Worm (Caenorhabditis elegans) whole organism, L4 larva: ENCODE data around the gene cdc-50.B.

Source experiments
- F10B5.3 ChIP-seq: sonication (generic microtip); optimal IDR thresholded peaks from 2 replicates; lab custom pipeline; 2016; ENCODE audit warnings: mild to moderate bottlenecking, missing genetic modification characterization, missing compliant biosample characterization
- F44E2.7 ChIP-seq: fragments of 200-800 bp; sonication (Bioruptor generic); IDR thresholded peaks from 2 replicates; pipeline ENCODE4 v2.1.2; 2022; ENCODE audit warnings: missing genetic modification characterization, missing compliant biosample characterization
- F49E8.2 ChIP-seq: sonication (generic microtip); optimal IDR thresholded peaks from 2 replicates; lab custom pipeline; 2016; ENCODE audit warnings: missing compliant biosample characterization, mild to moderate bottlenecking, missing genetic modification characterization, borderline replicate concordance
- T20F7.1 ChIP-seq: fragments of 200-800 bp; sonication (Bioruptor generic); optimal IDR thresholded peaks from 2 replicates; lab custom pipeline; 2018; ENCODE audit warnings: mild to moderate bottlenecking, missing genetic modification characterization, missing compliant biosample characterization
- T26A8.4 ChIP-seq: fragments of 200-800 bp; sonication (Bioruptor generic); IDR thresholded peaks from 2 replicates; pipeline ENCODE4 v1.3.6; 2022; ENCODE audit warnings: missing genetic modification characterization, missing compliant biosample characterization
- Y105C5A.15 ChIP-seq: fragments of 200-800 bp; sonication (Bioruptor generic); IDR thresholded peaks from 2 replicates; pipeline ENCODE4 v1.3.6; 2022; ENCODE audit warnings: missing genetic modification characterization, missing compliant biosample characterization
- Y75B8A.6 ChIP-seq: fragments of 200-800 bp; sonication (Bioruptor generic); IDR thresholded peaks from 2 replicates; pipeline ENCODE4 v1.3.6; 2022; ENCODE audit warnings: missing genetic modification reagents, missing genetic modification characterization, missing compliant biosample characterization
- aha-1 ChIP-seq: fragments of 150-350 bp; peaks from one replicate; lab custom pipeline; 2014; ENCODE audit warnings: missing biosample characterization, missing genetic modification characterization
- arid-1 ChIP-seq: fragments of 200-800 bp; sonication (Bioruptor generic); conservative IDR thresholded peaks from 2 replicates; pipeline ENCODE4 v1.3.6; 2022; ENCODE audit warnings: missing genetic modification reagents, missing genetic modification characterization, missing compliant biosample characterization
- cey-2 ChIP-seq: sonication (generic microtip); optimal IDR thresholded peaks from 3 replicates; lab custom pipeline; 2017; ENCODE audit warnings: missing genetic modification characterization, mild to moderate bottlenecking, missing compliant biosample characterization, antibody characterized with exemption, borderline replicate concordance; ENCODE audit not compliant: insufficient read depth
- ctbp-1 ChIP-seq: fragments of 200-800 bp; sonication (Bioruptor generic); IDR thresholded peaks from 2 replicates; pipeline ENCODE4 v1.3.6; 2022; ENCODE audit warnings: missing genetic modification reagents, missing genetic modification characterization, missing compliant biosample characterization
- daf-16 ChIP-seq, 3 experiments: sonication (generic microtip); optimal IDR thresholded peaks; 2 replicates each; lab custom pipeline; 2016 to 2017; ENCODE audit warnings: missing genetic modification characterization in 3 of 3, missing genetic modification reagents in 3 of 3, mild to moderate bottlenecking in 2 of 3, missing compliant biosample characterization in 2 of 3, missing biosample characterization in 1 of 3, moderate library complexity in 1 of 3
- dmd-6 ChIP-seq: fragments of 200-800 bp; sonication (Bioruptor generic); IDR thresholded peaks from 2 replicates; pipeline ENCODE4 v1.3.6; 2022; ENCODE audit warnings: missing genetic modification reagents, missing genetic modification characterization, missing compliant biosample characterization
- dmd-8 ChIP-seq: fragments of 200-800 bp; sonication (Bioruptor generic); IDR thresholded peaks from 2 replicates; pipeline ENCODE4 v1.3.6; 2022; ENCODE audit warnings: missing genetic modification characterization, missing compliant biosample characterization
- dmd-9 ChIP-seq: fragments of 200-800 bp; sonication (Bioruptor generic); IDR thresholded peaks from 2 replicates; pipeline ENCODE4 v1.3.6; 2022; ENCODE audit warnings: missing genetic modification reagents, missing genetic modification characterization, missing compliant biosample characterization
- dpl-1 ChIP-seq: fragments of 150-350 bp; optimal IDR thresholded peaks from 2 replicates; lab custom pipeline; 2014; ENCODE audit warnings: missing biosample characterization, missing genetic modification reagents, missing genetic modification characterization
- duxl-1 ChIP-seq: sonication (generic microtip); optimal IDR thresholded peaks from 2 replicates; lab custom pipeline; 2016; ENCODE audit warnings: mild to moderate bottlenecking, missing genetic modification characterization, moderate library complexity, missing compliant biosample characterization; ENCODE audit not compliant: poor library complexity
- dve-1 ChIP-seq: sonication (generic microtip); optimal IDR thresholded peaks from 2 replicates; lab custom pipeline; 2017; ENCODE audit warnings: antibody characterized with exemption, mild to moderate bottlenecking, missing genetic modification characterization, missing compliant biosample characterization; ENCODE audit not compliant: insufficient read depth
- fos-1 ChIP-seq: fragments of 150-350 bp; optimal IDR thresholded peaks from 2 replicates; lab custom pipeline; 2014; ENCODE audit warnings: missing biosample characterization, missing genetic modification characterization
- hif-1 ChIP-seq, 2 experiments: sonication (generic microtip); optimal IDR thresholded peaks; 2 replicates each; lab custom pipeline; 2016 to 2017; ENCODE audit warnings: missing compliant biosample characterization in 2 of 2, missing genetic modification characterization in 2 of 2, missing genetic modification reagents in 2 of 2, missing genotype in 2 of 2, mild to moderate bottlenecking in 1 of 2
- hmg-1.1 ChIP-seq: fragments of 200-800 bp; sonication (Bioruptor generic); IDR thresholded peaks from 2 replicates; pipeline ENCODE4 v1.3.6; 2022; ENCODE audit warnings: missing genetic modification reagents, missing genetic modification characterization, missing compliant biosample characterization
- lin-13 ChIP-seq: fragments of 150-350 bp; optimal IDR thresholded peaks from 2 replicates; lab custom pipeline; 2014; ENCODE audit warnings: missing biosample characterization, missing genetic modification reagents, missing genetic modification characterization
- lin-29 ChIP-seq: fragments of 200-800 bp; sonication (Bioruptor generic); IDR thresholded peaks from 2 replicates; pipeline ENCODE4 v1.3.6; 2022; ENCODE audit warnings: missing genetic modification reagents, missing genetic modification characterization, missing compliant biosample characterization
- lin-38 ChIP-seq: fragments of 200-800 bp; sonication (Bioruptor generic); IDR thresholded peaks from 2 replicates; pipeline ENCODE4 v1.3.6; 2022; ENCODE audit warnings: missing genetic modification reagents, missing genetic modification characterization, missing compliant biosample characterization
- madf-5 ChIP-seq, 2 experiments: fragments of 200-800 bp; sonication (Bioruptor generic); IDR thresholded peaks; 2 replicates each; pipeline ENCODE4 v1.3.6; 2022; ENCODE audit warnings: missing compliant biosample characterization in 2 of 2, missing genetic modification characterization in 2 of 2
- mdt-29 ChIP-seq: fragments of 200-800 bp; sonication (Bioruptor generic); IDR thresholded peaks from 2 replicates; pipeline ENCODE4 v1.3.6; 2022; ENCODE audit warnings: missing genetic modification reagents, missing genetic modification characterization, missing compliant biosample characterization
- mxl-2 ChIP-seq: fragments of 200-800 bp; sonication (Bioruptor generic); conservative IDR thresholded peaks from 2 replicates; pipeline ENCODE4 v1.3.6; 2022; ENCODE audit warnings: missing genetic modification reagents, missing genetic modification characterization, missing compliant biosample characterization
- nhr-11 ChIP-seq: fragments of 150-350 bp; optimal IDR thresholded peaks from 2 replicates; lab custom pipeline; 2014; ENCODE audit warnings: missing biosample characterization, missing genetic modification characterization
- nhr-25 ChIP-seq: sonication (generic microtip); optimal IDR thresholded peaks from 2 replicates; lab custom pipeline; 2017; ENCODE audit warnings: missing genetic modification characterization, mild to moderate bottlenecking, missing compliant biosample characterization, antibody characterized with exemption, moderate library complexity, borderline replicate concordance; ENCODE audit not compliant: insufficient read depth
- nhr-28 ChIP-seq: fragments of 150-350 bp; optimal IDR thresholded peaks from 2 replicates; lab custom pipeline; 2014; ENCODE audit warnings: missing biosample characterization, missing genetic modification characterization
- nhr-77 ChIP-seq: fragments of 150-350 bp; optimal IDR thresholded peaks from 2 replicates; lab custom pipeline; 2014; ENCODE audit warnings: missing biosample characterization, missing genetic modification characterization
- rbr-2 ChIP-seq: sonication (generic microtip); optimal IDR thresholded peaks from 2 replicates; lab custom pipeline; 2016; ENCODE audit warnings: missing genotype, missing genetic modification characterization, missing compliant biosample characterization
- saeg-2 ChIP-seq: fragments of 200-800 bp; sonication (Bioruptor generic); IDR thresholded peaks from 2 replicates; pipeline ENCODE4 v1.3.6; 2022; ENCODE audit warnings: missing genetic modification reagents, missing genetic modification characterization, missing compliant biosample characterization
- set-16 ChIP-seq: fragments of 200-800 bp; sonication (Bioruptor generic); IDR thresholded peaks from 2 replicates; pipeline ENCODE4 v1.3.6; 2022; ENCODE audit warnings: missing genetic modification reagents, missing genetic modification characterization, missing compliant biosample characterization
- spr-1 ChIP-seq: sonication (generic microtip); optimal IDR thresholded peaks from 2 replicates; lab custom pipeline; 2016; ENCODE audit warnings: mild to moderate bottlenecking, missing genetic modification characterization, missing compliant biosample characterization
- spr-3 ChIP-seq: fragments of 200-800 bp; sonication (Bioruptor generic); optimal IDR thresholded peaks from 2 replicates; lab custom pipeline; 2018; ENCODE audit warnings: mild to moderate bottlenecking, missing genetic modification characterization, missing compliant biosample characterization
- unc-130 ChIP-seq: sonication (generic microtip); optimal IDR thresholded peaks from 2 replicates; lab custom pipeline; 2016; ENCODE audit warnings: missing genetic modification reagents, missing genetic modification characterization, missing compliant biosample characterization
- unc-39 ChIP-seq: sonication (generic microtip); optimal IDR thresholded peaks from 2 replicates; lab custom pipeline; 2017; ENCODE audit warnings: missing biosample characterization, missing genetic modification characterization
- vab-7 ChIP-seq: fragments of 200-800 bp; sonication (Bioruptor generic); IDR thresholded peaks from 2 replicates; pipeline ENCODE4 v1.3.6; 2022; ENCODE audit warnings: missing genetic modification reagents, missing genetic modification characterization, missing compliant biosample characterization
- zag-1 ChIP-seq: fragments of 150-350 bp; optimal IDR thresholded peaks from 2 replicates; lab custom pipeline; 2014; ENCODE audit warnings: missing biosample characterization, missing genetic modification characterization
- zfp-2 ChIP-seq: sonication (generic microtip); optimal IDR thresholded peaks from 2 replicates; lab custom pipeline; 2016; ENCODE audit warnings: mild to moderate bottlenecking, missing genetic modification characterization, missing compliant biosample characterization
- zip-11 ChIP-seq: fragments of 200-800 bp; sonication (Bioruptor generic); IDR thresholded peaks from 2 replicates; pipeline ENCODE4 v1.3.6; 2022; ENCODE audit warnings: missing genetic modification characterization, missing compliant biosample characterization

cdc-50.B gene

ce11 chrIV:8794895-8795665 is 30.4 kb downstream of the cdc-50.B start (continued):
- peak; percentile 86 for TF ChIP-seq rbr-2 (tag; lab: Kevin White, UChicago)
- TF ChIP-seq T26A8.4 (GFP tag; lab: Robert Waterston, UW) = peak; percentile 68; the same call in 1 of the 2 replicates
- TF ChIP-seq zag-1 (tag; lab: Kevin White, UChicago) = no peak
- TF ChIP-seq dmd-8 = no peak
- no peak for TF ChIP-seq mxl-2
- peak; percentile 93 for TF ChIP-seq cey-2 (tag; lab: Kevin White, UChicago)
- no peak for TF ChIP-seq zfp-2 (tag; lab: Kevin White, UChicago)
- no peak for TF ChIP-seq Y75B8A.6
- TF ChIP-seq lin-38 = peak; percentile 59; the same call in 1 of the 2 replicates
- peak; percentile 93 for TF ChIP-seq nhr-77
- no peak for TF ChIP-seq dmd-9
- peak; percentile 100 for TF ChIP-seq set-16 (GFP tag; lab: Robert Waterston, UW)
- peak; percentile 16 to 90 for TF ChIP-seq hif-1 (tag; optimal IDR thresholded peaks at IDR 0.05; lab: Kevin White, UChicago)
- peak; percentile 51 to 71 for TF ChIP-seq daf-16 (GFP tag; optimal IDR thresholded peaks at IDR 0.05; lab: Kevin White, UChicago)
- peak; percentile 62 for TF ChIP-seq daf-16 (tag; optimal IDR thresholded peaks at IDR 0.05; lab: Kevin White, UChicago)
- peak; percentile 2 for TF ChIP-seq duxl-1 (tag; lab: Kevin White, UChicago)
- peak; percentile 86 for TF ChIP-seq T20F7.1 (GFP tag; lab: Kevin White, UChicago)
- peak; percentile 81 for TF ChIP-seq lin-13 (GFP tag; lab: Kevin White, UChicago)
- TF ChIP-seq dve-1 (tag; lab: Kevin White, UChicago) = peak; percentile 90
- TF ChIP-seq aha-1 (tag; lab: Kevin White, UChicago) = peak; percentile 99
- no peak for TF ChIP-seq dpl-1
- peak; percentile 90 for TF ChIP-seq hmg-1.1 (GFP tag; lab: Robert Waterston, UW)
- peak; percentile 37; the same call in 1 of the 2 replicates for TF ChIP-seq lin-29 (GFP tag; lab: Robert Waterston, UW)
- TF ChIP-seq zip-11 (GFP tag; lab: Robert Waterston, UW) = no peak
- TF ChIP-seq unc-39 (tag; lab: Kevin White, UChicago) = no peak
- peak; percentile 85 for TF ChIP-seq nhr-25 (tag; lab: Kevin White, UChicago)
- peak; percentile 68 for TF ChIP-seq spr-3
- peak; percentile 35; the same call in 1 of the 2 replicates for TF ChIP-seq vab-7 (GFP tag; lab: Robert Waterston, UW)
- TF ChIP-seq ctbp-1 (GFP tag; lab: Robert Waterston, UW) = peak; percentile 87
- TF ChIP-seq spr-1 (tag; lab: Kevin White, UChicago) = peak; percentile 53
- TF ChIP-seq unc-130 (GFP tag; lab: Kevin White, UChicago) = no peak
- TF ChIP-seq mdt-29 (GFP tag; lab: Robert Waterston, UW) = no peak
- no peak for TF ChIP-seq madf-5 (GFP tag; IDR thresholded peaks at IDR 0.05; lab: Robert Waterston, UW)
- no peak for TF ChIP-seq F44E2.7 (GFP tag; lab: Robert Waterston, UW)
- TF ChIP-seq fos-1 (tag; lab: Kevin White, UChicago) = no peak
- TF ChIP-seq arid-1 (GFP tag; lab: Robert Waterston, UW) = 0 out of 2 replicates have a peak, but pooled peaks have one; percentile 18
- no peak for TF ChIP-seq Y105C5A.15
- TF ChIP-seq nhr-11 (tag; lab: Kevin White, UChicago) = peak; percentile 84
- TF ChIP-seq F10B5.3 (tag; lab: Kevin White, UChicago) = peak; percentile 27
- TF ChIP-seq F49E8.2 (tag; lab: Kevin White, UChicago) = no peak
- TF ChIP-seq dmd-6 = peak; percentile 93
- peak; percentile 70 for TF ChIP-seq nhr-28 (tag; lab: Kevin White, UChicago)
- 0 out of 2 replicates have a peak, but pooled peaks have one; percentile 70 for TF ChIP-seq saeg-2
